Worm (Caenorhabditis elegans): ENCODE data around the gene twk-13.

- TF ChIP-seq dao-5 (tag; optimal IDR thresholded peaks at IDR 0.05) (no peak), him-1 (tag; optimal IDR thresholded peaks at IDR 0.05) (no peak), W03F9.2 (tag; optimal IDR thresholded peaks at IDR 0.05) (no peak)
Measured at ce11 chrV:12326638-12327037, 11.2 kb downstream of the twk-13 start.

Measured in whole organism, L4/young adult.